Fruit fly (Drosophila melanogaster): ENCODE data around the gene CG10948.

DNA sequence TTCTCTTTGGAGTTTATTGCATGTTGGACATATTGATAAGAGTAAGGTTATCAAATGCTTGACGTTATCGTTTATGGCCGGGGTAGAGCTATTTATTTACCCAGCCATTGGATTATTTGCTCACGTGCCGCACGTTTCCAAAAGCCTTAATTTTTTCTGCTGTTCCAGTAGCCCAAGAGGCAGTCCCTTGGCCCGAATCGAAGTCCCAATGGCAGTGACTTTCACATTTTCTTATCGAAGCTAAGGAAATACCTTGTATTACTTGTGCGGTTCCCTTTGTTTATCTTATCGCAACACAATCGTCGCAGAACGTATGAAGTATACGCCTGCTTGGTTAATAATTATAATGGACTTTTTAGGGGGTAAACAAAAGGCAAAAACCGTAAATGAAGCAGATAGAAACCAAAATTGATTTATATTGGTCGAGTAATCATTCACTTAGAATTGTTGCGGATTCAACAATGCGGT, 39.5 kb upstream of the CG10948 start, which contains the start of gene CG43894:
- TF ChIP-seq psq (optimal IDR thresholded peaks at IDR 0.05) (no peak), h (optimal IDR thresholded peaks at IDR 0.05) (no peak), Sin3A (optimal IDR thresholded peaks at IDR 0.05) (no peak), ttk (optimal IDR thresholded peaks at IDR 0.05) (no peak)
